Worm (Caenorhabditis elegans): ENCODE results near the gene ugtp-1.

ce11 chrIII:8726019-8726894, 24.2 kb downstream of the ugtp-1 start:
- TF ChIP-seq ceh-36 (tag; optimal IDR thresholded peaks at IDR 0.05) (no peak), tbx-11 (GFP tag; IDR thresholded peaks at IDR 0.05) (no peak), flt-1 (GFP tag; IDR thresholded peaks at IDR 0.05) (no peak), ceh-13 (GFP tag; optimal IDR thresholded peaks at IDR 0.05) (no peak), ama-1 (optimal IDR thresholded peaks at IDR 0.05) (no peak), tbx-37 (GFP tag; conservative IDR thresholded peaks at IDR 0.05) (no peak), B0310.2 (tag; optimal IDR thresholded peaks at IDR 0.05) (no peak), hmg-4 (GFP tag; optimal IDR thresholded peaks at IDR 0.05) (no peak), hnd-1 (tag; optimal IDR thresholded peaks at IDR 0.05) (no peak), aly-1 (tag; optimal IDR thresholded peaks at IDR 0.05) (no peak), tra-4 (tag; optimal IDR thresholded peaks at IDR 0.05) (no peak)

All from whole organism, early embryonic.